Worm (Caenorhabditis elegans) whole organism, early embryonic: ENCODE measurements around the gene col-78.
"Not testable (repeated sequence)": the region's sequence is repeated elsewhere in the genome, so short reads cannot be mapped to it uniquely, and the experiment has no call there.

ENCODE experiments used
- B0310.2 ChIP-seq: sonication (generic microtip); optimal IDR thresholded peaks from 2 replicates; lab custom pipeline; 2016; ENCODE audit warnings: mild to moderate bottlenecking, missing genetic modification characterization, missing compliant biosample characterization
- F13C5.2 ChIP-seq: sonication (generic microtip); optimal IDR thresholded peaks from 2 replicates; lab custom pipeline; 2017; ENCODE audit warnings: mild to moderate bottlenecking, missing genetic modification characterization, inconsistent platforms, missing compliant biosample characterization
- aly-1 ChIP-seq: sonication (generic microtip); optimal IDR thresholded peaks from 2 replicates; lab custom pipeline; 2016; ENCODE audit warnings: missing genetic modification characterization, missing compliant biosample characterization
- ama-1 ChIP-seq: fragments of 150-350 bp; optimal IDR thresholded peaks from 2 replicates; lab custom pipeline; 2014
- ceh-13 ChIP-seq: fragments of 200-800 bp; sonication (Bioruptor generic); optimal IDR thresholded peaks from 2 replicates; lab custom pipeline; 2018; ENCODE audit warnings: mild to moderate bottlenecking, missing genetic modification characterization, missing compliant biosample characterization
- ets-7 ChIP-seq: sonication (generic microtip); optimal IDR thresholded peaks from 2 replicates; lab custom pipeline; 2016; ENCODE audit warnings: missing genotype, missing genetic modification characterization, missing compliant biosample characterization
- flt-1 ChIP-seq: fragments of 200-800 bp; sonication (Bioruptor generic); IDR thresholded peaks from 2 replicates; pipeline ENCODE4 v1.3.6; 2022; ENCODE audit warnings: missing genetic modification characterization, missing compliant biosample characterization
- hmbx-1 ChIP-seq: sonication (generic microtip); optimal IDR thresholded peaks from 2 replicates; lab custom pipeline; 2016; ENCODE audit warnings: mild to moderate bottlenecking, missing genetic modification characterization, missing compliant biosample characterization
- hnd-1 ChIP-seq: sonication (generic microtip); optimal IDR thresholded peaks from 2 replicates; lab custom pipeline; 2016; ENCODE audit warnings: missing genetic modification characterization, missing compliant biosample characterization
- pes-1 ChIP-seq: fragments of 200-800 bp; sonication (Bioruptor generic); IDR thresholded peaks from 2 replicates; pipeline ENCODE4 v1.3.6; 2022; ENCODE audit warnings: missing genetic modification reagents, missing genetic modification characterization, missing compliant biosample characterization
- scrt-1 ChIP-seq: fragments of 200-800 bp; sonication (Bioruptor generic); IDR thresholded peaks from 2 replicates; pipeline ENCODE4 v1.3.6; 2022; ENCODE audit warnings: missing genetic modification characterization, missing compliant biosample characterization
- sea-1 ChIP-seq: fragments of 200-800 bp; sonication (Bioruptor generic); conservative IDR thresholded peaks from 2 replicates; pipeline ENCODE4 v1.3.6; 2022; ENCODE audit warnings: missing genetic modification characterization, missing compliant biosample characterization
- tbx-11 ChIP-seq: fragments of 200-800 bp; sonication (Bioruptor generic); IDR thresholded peaks from 2 replicates; pipeline ENCODE4 v1.3.6; 2022; ENCODE audit warnings: missing genetic modification characterization, missing compliant biosample characterization

DNA sequence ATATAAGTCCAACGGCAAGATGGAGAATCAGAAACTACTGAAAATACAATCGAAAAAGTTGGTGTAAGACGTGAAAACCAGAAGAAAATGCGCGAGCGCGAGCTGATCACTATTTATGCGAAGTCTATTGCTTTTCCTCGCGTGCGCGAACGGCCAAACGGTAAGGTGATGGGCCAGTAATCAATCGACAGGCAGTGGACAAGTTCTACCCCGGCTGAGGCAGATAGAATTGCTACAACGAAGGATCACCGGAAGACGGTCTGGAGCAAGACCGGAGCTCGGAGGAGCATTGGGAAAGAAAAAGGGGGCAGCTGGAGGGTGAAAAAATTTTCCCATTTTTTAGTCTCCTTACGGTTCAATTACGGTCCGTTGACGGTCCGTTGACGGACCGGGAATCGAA, 49.7 kb upstream of the col-78 start:
- not testable (repeated sequence) for TF ChIP-seq ama-1 (lab: Kevin White, UChicago); F13C5.2 (tag; lab: Kevin White, UChicago); hmbx-1 (tag; lab: Kevin White, UChicago); hnd-1 (tag; lab: Kevin White, UChicago); ets-7 (tag; lab: Kevin White, UChicago); aly-1 (tag; lab: Kevin White, UChicago); B0310.2; ceh-13 (GFP tag; lab: Kevin White, UChicago)
- TF ChIP-seq tbx-11 (peak; percentile 71), sea-1 (GFP tag; lab: Robert Waterston, UW) (peak; percentile 66), pes-1 (peak; percentile 76), scrt-1 (GFP tag; lab: Robert Waterston, UW) (peak; percentile 79), flt-1 (GFP tag; lab: Robert Waterston, UW) (peak; percentile 66)
